Worm (Caenorhabditis elegans) whole organism, young adult: Measurements from ENCODE around the gene acl-9.

Experiments
- F49E8.2 ChIP-seq: sonication (generic microtip); optimal IDR thresholded peaks from 3 replicates; lab custom pipeline; 2017; ENCODE audit warnings: missing genetic modification characterization, mild to moderate bottlenecking, missing compliant biosample characterization, antibody characterized with exemption, moderate library complexity; ENCODE audit not compliant: insufficient read depth
- F57C9.4 ChIP-seq: sonication (generic microtip); optimal IDR thresholded peaks from 2 replicates; lab custom pipeline; 2017; ENCODE audit warnings: mild to moderate bottlenecking, missing genetic modification characterization, missing compliant biosample characterization
- ceh-91 ChIP-seq: fragments of 200-800 bp; sonication (Bioruptor generic); IDR thresholded peaks from 2 replicates; pipeline ENCODE4 v1.3.6; 2022; ENCODE audit warnings: missing genetic modification reagents, missing genetic modification characterization, missing compliant biosample characterization
- fkh-3 ChIP-seq: sonication (generic microtip); optimal IDR thresholded peaks from 2 replicates; lab custom pipeline; 2016; ENCODE audit warnings: mild to moderate bottlenecking, missing genetic modification characterization, missing compliant biosample characterization
- madf-6 ChIP-seq: fragments of 200-800 bp; sonication (Bioruptor generic); IDR thresholded peaks from 2 replicates; pipeline ENCODE4 v1.3.6; 2022; ENCODE audit warnings: missing genetic modification reagents, missing genetic modification characterization, missing compliant biosample characterization
- mxl-1 ChIP-seq: sonication (generic microtip); optimal IDR thresholded peaks from 2 replicates; lab custom pipeline; 2016; ENCODE audit warnings: missing genetic modification characterization, missing compliant biosample characterization
- nfya-1 ChIP-seq: sonication (generic microtip); optimal IDR thresholded peaks from 2 replicates; lab custom pipeline; 2017; ENCODE audit warnings: antibody characterized with exemption, missing compliant biosample characterization, missing genetic modification characterization, borderline replicate concordance; ENCODE audit not compliant: insufficient read depth
- nhr-80 ChIP-seq: sonication (generic microtip); optimal IDR thresholded peaks from 2 replicates; lab custom pipeline; 2016; ENCODE audit warnings: missing genetic modification characterization, missing compliant biosample characterization
- sptf-2 ChIP-seq: fragments of 200-800 bp; sonication (Bioruptor generic); optimal IDR thresholded peaks from 2 replicates; lab custom pipeline; 2018; ENCODE audit warnings: mild to moderate bottlenecking, missing genetic modification characterization, missing compliant biosample characterization
- ztf-6 ChIP-seq: fragments of 200-800 bp; sonication (Bioruptor generic); IDR thresholded peaks from 2 replicates; pipeline ENCODE4 v1.3.6; 2022; ENCODE audit warnings: missing genetic modification reagents, missing genetic modification characterization, missing compliant biosample characterization

- no peak for TF ChIP-seq F49E8.2 (tag; lab: Kevin White, UChicago)
- TF ChIP-seq ztf-6 (GFP tag; lab: Robert Waterston, UW): no peak
- TF ChIP-seq nhr-80: peak; percentile 82
- TF ChIP-seq madf-6: peak; percentile 39; the same call in 1 of the 2 replicates
- TF ChIP-seq F57C9.4 (tag; lab: Kevin White, UChicago): no peak
- TF ChIP-seq mxl-1: no peak
- TF ChIP-seq nfya-1 (tag; lab: Kevin White, UChicago): no peak
- no peak for TF ChIP-seq fkh-3 (tag; lab: Kevin White, UChicago)
- no peak for TF ChIP-seq ceh-91 (GFP tag; lab: Robert Waterston, UW)
- no peak for TF ChIP-seq sptf-2 (GFP tag; lab: Kevin White, UChicago)
These were observed 2.7 kb upstream of the acl-9 start, which contains the start of gene acl-8 for ce11 chrV:6450129-6451011.
